Worm (Caenorhabditis elegans): ENCODE results near the gene gst-41.

- TF ChIP-seq ama-1 (optimal IDR thresholded peaks at IDR 0.05) = no peak
- no peak for TF ChIP-seq tbx-37 (GFP tag; conservative IDR thresholded peaks at IDR 0.05)
- no peak for TF ChIP-seq hnd-1 (tag; optimal IDR thresholded peaks at IDR 0.05)
- TF ChIP-seq aly-1 (tag; optimal IDR thresholded peaks at IDR 0.05) = no peak
These were observed at the start of gene gst-41 for ce11 chrV:7399202-7399601.
